Fruit fly (Drosophila melanogaster) whole organism, embryonic: ENCODE data around the gene CG32983.

Source experiments
- Ada2b ChIP-seq: fragments of 200-800 bp; sonication (Bioruptor generic); IDR thresholded peaks from 2 replicates; pipeline ENCODE4 v1.3.6; 2022; ENCODE audit warnings: missing biosample characterization, missing genetic modification characterization
- Adf1 ChIP-seq: fragments of 200-800 bp; sonication (Bioruptor generic); IDR thresholded peaks from 2 replicates; pipeline ENCODE4 v1.3.6; 2022; ENCODE audit warnings: missing biosample characterization, missing genetic modification characterization
- CG11093 ChIP-seq: fragments of 200-800 bp; sonication (Bioruptor generic); IDR thresholded peaks from 3 replicates; pipeline ENCODE4 v1.3.6; 2022; ENCODE audit warnings: missing biosample characterization, missing genetic modification characterization
- CG12104 ChIP-seq: fragments of 200-800 bp; sonication (Bioruptor generic); optimal IDR thresholded peaks from 3 replicates; lab custom pipeline; 2016; ENCODE audit warnings: missing biosample characterization, missing genetic modification characterization
- CG12769 ChIP-seq: fragments of 200-800 bp; sonication (Bioruptor generic); optimal IDR thresholded peaks from 2 replicates; lab custom pipeline; 2019; ENCODE audit warnings: missing biosample characterization, mild to moderate bottlenecking, missing genetic modification characterization, moderate library complexity
- CG13287 ChIP-seq: fragments of 200-800 bp; sonication (Bioruptor generic); IDR thresholded peaks from 2 replicates; pipeline ENCODE4 v1.3.6; 2022; ENCODE audit warnings: missing biosample characterization, missing genetic modification characterization; ENCODE audit not compliant: partially characterized antibody
- CG14050 ChIP-seq: fragments of 200-800 bp; sonication (Bioruptor generic); IDR thresholded peaks from 3 replicates; pipeline ENCODE4 v1.3.6; 2022; ENCODE audit warnings: missing biosample characterization, missing genetic modification characterization
- CG14965 ChIP-seq: fragments of 200-800 bp; sonication (Bioruptor generic); optimal IDR thresholded peaks from 2 replicates; lab custom pipeline; 2016; ENCODE audit warnings: missing biosample characterization, missing genetic modification characterization, borderline replicate concordance
- CG15514 ChIP-seq: fragments of 200-800 bp; sonication (Bioruptor generic); optimal IDR thresholded peaks from 3 replicates; lab custom pipeline; 2017; ENCODE audit warnings: missing biosample characterization, missing genetic modification characterization, mild to moderate bottlenecking, moderate library complexity, missing genetic modification reagents
- CG17328 ChIP-seq: fragments of 200-800 bp; sonication (Bioruptor generic); IDR thresholded peaks from 2 replicates; pipeline ENCODE4 v1.3.6; 2022; ENCODE audit warnings: missing biosample characterization, missing genetic modification characterization
- CG17612 ChIP-seq: fragments of 200-800 bp; sonication (Bioruptor generic); IDR thresholded peaks from 2 replicates; pipeline ENCODE4 v1.3.6; 2022; ENCODE audit warnings: missing biosample characterization, missing genetic modification characterization
- CG1792 ChIP-seq: fragments of 200-800 bp; sonication (Bioruptor generic); optimal IDR thresholded peaks from 2 replicates; lab custom pipeline; 2016; ENCODE audit warnings: missing biosample characterization, missing genetic modification characterization
- CG18599 ChIP-seq: fragments of 200-800 bp; sonication (Bioruptor generic); optimal IDR thresholded peaks from 3 replicates; lab custom pipeline; 2017; ENCODE audit warnings: missing biosample characterization, missing genetic modification characterization, mild to moderate bottlenecking, moderate library complexity, missing genetic modification reagents
- CG2116 ChIP-seq: fragments of 200-800 bp; sonication (Bioruptor generic); optimal IDR thresholded peaks from 3 replicates; lab custom pipeline; 2018; ENCODE audit warnings: missing biosample characterization, mild to moderate bottlenecking, missing genetic modification characterization
- CG34376 ChIP-seq: fragments of 200-800 bp; sonication (Bioruptor generic); optimal IDR thresholded peaks from 2 replicates; lab custom pipeline; 2018; ENCODE audit warnings: missing biosample characterization, mild to moderate bottlenecking, missing genetic modification characterization
- CG4328 ChIP-seq: fragments of 200-800 bp; sonication (Bioruptor generic); optimal IDR thresholded peaks from 3 replicates; lab custom pipeline; 2017; ENCODE audit warnings: missing biosample characterization, missing genetic modification reagents, missing genetic modification characterization
- CG4404 ChIP-seq: fragments of 200-800 bp; sonication (Bioruptor generic); IDR thresholded peaks from 2 replicates; pipeline ENCODE4 v1.3.6; 2022; ENCODE audit warnings: missing biosample characterization, missing genetic modification characterization
- CG4707 ChIP-seq: fragments of 200-800 bp; sonication (Bioruptor generic); optimal IDR thresholded peaks from 2 replicates; lab custom pipeline; 2018; ENCODE audit warnings: missing biosample characterization, mild to moderate bottlenecking, missing genetic modification characterization, moderate library complexity
- CG6175 ChIP-seq: fragments of 200-800 bp; sonication (Bioruptor generic); IDR thresholded peaks from 3 replicates; pipeline ENCODE4 v1.3.6; 2022; ENCODE audit warnings: missing biosample characterization, missing genetic modification characterization
- Camta ChIP-seq: fragments of 200-800 bp; sonication (Bioruptor generic); optimal IDR thresholded peaks from 2 replicates; lab custom pipeline; 2016; ENCODE audit warnings: missing biosample characterization, missing genetic modification characterization
- Ets65A ChIP-seq: fragments of 200-800 bp; sonication (Bioruptor generic); peaks from one replicate; lab custom pipeline; 2016; ENCODE audit warnings: missing biosample characterization, missing genetic modification characterization
- Ets97D ChIP-seq: fragments of 200-800 bp; sonication (Bioruptor generic); optimal IDR thresholded peaks from 3 replicates; lab custom pipeline; 2016; ENCODE audit warnings: missing biosample characterization, missing genetic modification characterization
- HLH54F ChIP-seq: fragments of 200-800 bp; sonication (Bioruptor generic); optimal IDR thresholded peaks from 3 replicates; lab custom pipeline; 2016; ENCODE audit warnings: missing biosample characterization, missing genetic modification characterization
- HLHmδ ChIP-seq: fragments of 200-800 bp; sonication (Bioruptor generic); optimal IDR thresholded peaks from 2 replicates; lab custom pipeline; 2018; ENCODE audit warnings: missing biosample characterization, mild to moderate bottlenecking, missing genetic modification characterization, moderate library complexity
- Hmx ChIP-seq: fragments of 200-800 bp; sonication (Bioruptor generic); optimal IDR thresholded peaks from 2 replicates; lab custom pipeline; 2016; ENCODE audit warnings: missing biosample characterization, missing genetic modification characterization
- Kr ChIP-seq: fragments of 200-800 bp; sonication (Bioruptor generic); optimal IDR thresholded peaks from 2 replicates; lab custom pipeline; 2017; ENCODE audit warnings: missing biosample characterization, mild to moderate bottlenecking, missing genetic modification characterization
- ash1 ChIP-seq: fragments of 200-800 bp; sonication (Bioruptor generic); optimal IDR thresholded peaks from 2 replicates; lab custom pipeline; 2018; ENCODE audit warnings: missing biosample characterization, mild to moderate bottlenecking, missing genetic modification characterization
- ato ChIP-seq: fragments of 200-800 bp; sonication (Bioruptor generic); IDR thresholded peaks from 2 replicates; pipeline ENCODE4 v1.3.6; 2022; ENCODE audit warnings: missing biosample characterization, missing genetic modification characterization; ENCODE audit not compliant: partially characterized antibody
- bowl ChIP-seq: fragments of 200-800 bp; sonication (Bioruptor generic); IDR thresholded peaks from 2 replicates; pipeline ENCODE4 v1.3.6; 2022; ENCODE audit warnings: missing biosample characterization, missing genetic modification characterization
- da ChIP-seq: fragments of 200-800 bp; sonication (Bioruptor generic); optimal IDR thresholded peaks from 2 replicates; lab custom pipeline; 2016; ENCODE audit warnings: missing biosample characterization, missing genetic modification characterization
- disco-r ChIP-seq: fragments of 200-800 bp; sonication (Bioruptor generic); optimal IDR thresholded peaks from 2 replicates; lab custom pipeline; 2016; ENCODE audit warnings: missing biosample characterization, missing genetic modification characterization
- ftz-f1 ChIP-seq: fragments of 200-800 bp; sonication (Bioruptor generic); optimal IDR thresholded peaks from 2 replicates; lab custom pipeline; 2016; ENCODE audit warnings: missing biosample characterization, missing genetic modification characterization
- grau ChIP-seq: fragments of 200-800 bp; optimal IDR thresholded peaks from 3 replicates; lab custom pipeline; 2019; ENCODE audit warnings: missing biosample characterization, mild to moderate bottlenecking, missing genetic modification characterization, moderate library complexity
- h ChIP-seq: fragments of >200 bp; optimal IDR thresholded peaks from 2 replicates; lab custom pipeline; 2017
- kah ChIP-seq: fragments of 200-800 bp; sonication (Bioruptor generic); optimal IDR thresholded peaks from 2 replicates; lab custom pipeline; 2018; ENCODE audit warnings: missing biosample characterization, mild to moderate bottlenecking, missing genetic modification characterization
- nerfin-1 ChIP-seq: fragments of 200-800 bp; sonication (Bioruptor generic); optimal IDR thresholded peaks from 3 replicates; lab custom pipeline; 2019; ENCODE audit warnings: missing biosample characterization, mild to moderate bottlenecking, missing genetic modification characterization, moderate library complexity
- nerfin-2 ChIP-seq: fragments of 200-800 bp; sonication (Bioruptor generic); IDR thresholded peaks from 2 replicates; pipeline ENCODE4 v1.3.6; 2022; ENCODE audit warnings: missing biosample characterization, missing genetic modification characterization; ENCODE audit not compliant: partially characterized antibody
- odd ChIP-seq: fragments of 200-800 bp; sonication (Bioruptor generic); optimal IDR thresholded peaks from 2 replicates; lab custom pipeline; 2017; ENCODE audit warnings: missing biosample characterization, mild to moderate bottlenecking, missing genetic modification characterization
- pan ChIP-seq, 4 experiments: fragments of >200 bp in 3 of 4; fragments of 200-800 bp in 1 of 4; sonication (Bioruptor generic) in 1 of 4; optimal IDR thresholded peaks in 3 of 4; IDR thresholded peaks in 1 of 4; 2 replicates each; pipeline versions ENCODE4 v1.3.6 to Lab custom; 2017 to 2022; ENCODE audit warnings: missing biosample characterization in 2 of 4, missing genetic modification characterization in 2 of 4, mixed read lengths in 1 of 4
- peb ChIP-seq: fragments of 200-800 bp; sonication (Bioruptor generic); IDR thresholded peaks from 2 replicates; pipeline ENCODE4 v1.3.6; 2022; ENCODE audit warnings: missing biosample characterization, missing genetic modification characterization
- pfk ChIP-seq: fragments of 200-800 bp; sonication (Bioruptor generic); optimal IDR thresholded peaks from 2 replicates; lab custom pipeline; 2018; ENCODE audit warnings: missing biosample characterization, mild to moderate bottlenecking, missing genetic modification characterization, moderate library complexity
- seq ChIP-seq: fragments of 200-800 bp; sonication (Bioruptor generic); IDR thresholded peaks from 2 replicates; pipeline ENCODE4 v1.3.6; 2022; ENCODE audit warnings: missing biosample characterization, missing genetic modification characterization
- sim ChIP-seq: fragments of 200-800 bp; sonication (Bioruptor generic); IDR thresholded peaks from 2 replicates; pipeline ENCODE4 v1.3.6; 2022; ENCODE audit warnings: missing biosample characterization, missing genetic modification characterization
- sr ChIP-seq: fragments of 200-800 bp; sonication (Bioruptor generic); IDR thresholded peaks from 3 replicates; pipeline ENCODE4 v1.3.6; 2022; ENCODE audit warnings: missing biosample characterization, missing genetic modification characterization
- ssp ChIP-seq: fragments of 200-800 bp; sonication (Bioruptor generic); IDR thresholded peaks from 2 replicates; pipeline ENCODE4 v1.3.6; 2022; ENCODE audit warnings: missing biosample characterization, missing genetic modification characterization
- tgo ChIP-seq: fragments of 200-800 bp; sonication (Bioruptor generic); IDR thresholded peaks from 3 replicates; pipeline ENCODE4 v1.3.6; 2022; ENCODE audit warnings: missing biosample characterization, missing genetic modification characterization
- tup ChIP-seq: fragments of 200-800 bp; sonication (Bioruptor generic); optimal IDR thresholded peaks from 2 replicates; lab custom pipeline; 2016; ENCODE audit warnings: missing biosample characterization, mild to moderate bottlenecking, missing genetic modification characterization, moderate library complexity
- vfl ChIP-seq: fragments of 200-800 bp; sonication (Bioruptor generic); optimal IDR thresholded peaks from 2 replicates; lab custom pipeline; 2016; ENCODE audit warnings: missing biosample characterization, missing genetic modification characterization
- wek ChIP-seq: fragments of 200-800 bp; sonication (Bioruptor generic); optimal IDR thresholded peaks from 3 replicates; lab custom pipeline; 2018; ENCODE audit warnings: missing biosample characterization, mild to moderate bottlenecking, missing genetic modification characterization, moderate library complexity
- zfh2 ChIP-seq: fragments of 200-800 bp; sonication (Bioruptor generic); optimal IDR thresholded peaks from 2 replicates; lab custom pipeline; 2016; ENCODE audit warnings: missing biosample characterization, missing genetic modification characterization

Gene CG32983

DNA sequence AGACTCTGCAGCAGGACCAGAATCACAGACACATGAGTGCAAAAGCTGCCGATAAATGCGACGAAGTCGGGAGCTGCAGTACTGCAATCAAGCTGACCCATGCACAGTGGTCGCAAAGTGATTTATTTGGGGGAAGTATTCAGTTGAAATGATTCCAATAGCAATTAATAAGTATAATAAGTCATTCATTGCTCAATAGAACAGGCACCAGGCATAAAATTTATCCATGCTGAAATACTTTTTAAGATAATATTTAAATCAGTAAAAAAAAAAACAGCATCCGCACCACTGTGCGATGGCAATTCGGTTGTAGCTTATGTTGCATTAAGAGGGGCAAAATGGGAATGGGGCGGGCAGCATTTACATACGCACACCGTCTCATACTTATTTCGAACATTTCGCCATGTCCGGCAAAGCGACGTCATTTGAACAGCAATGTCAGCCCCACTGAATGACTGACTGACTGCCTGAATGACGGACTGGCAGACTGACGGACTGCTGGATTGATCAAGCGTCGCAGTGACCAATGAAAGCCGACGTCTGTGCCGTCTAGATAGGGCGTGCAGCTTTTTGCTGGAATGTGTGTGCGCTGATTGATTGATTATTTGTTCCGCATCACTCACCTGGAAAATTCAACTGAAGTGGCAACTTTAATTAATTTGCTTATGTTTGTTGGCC lies 30.7 kb upstream of the CG32983 start (continued):
- no peak for TF ChIP-seq CG14965
- no peak for TF ChIP-seq Adf1 (GFP tag; lab: Robert Waterston, UW)
- no peak for TF ChIP-seq zfh2 (GFP tag; lab: Kevin White, UChicago)
- TF ChIP-seq bowl (GFP tag; lab: Robert Waterston, UW): no peak
- peak; percentile 28 for TF ChIP-seq CG2116 (GFP tag; lab: Kevin White, UChicago)
- no peak for TF ChIP-seq nerfin-2 (GFP tag; lab: Robert Waterston, UW)
- no peak for TF ChIP-seq ftz-f1
- no peak for TF ChIP-seq HLH54F (GFP tag; lab: Kevin White, UChicago)
- TF ChIP-seq CG14050 (GFP tag; lab: Robert Waterston, UW): peak; percentile 38; the same call in 2 of the 3 replicates
- peak; percentile 63 for TF ChIP-seq ssp
- TF ChIP-seq CG1792 (GFP tag; lab: Kevin White, UChicago): peak; percentile 36
- peak; percentile 29 for TF ChIP-seq Ets97D (GFP tag; lab: Kevin White, UChicago)
- no peak for TF ChIP-seq ash1 (GFP tag; lab: Kevin White, UChicago)
- no peak for TF ChIP-seq CG6175 (GFP tag; lab: Robert Waterston, UW)
- TF ChIP-seq CG17612 (GFP tag; lab: Robert Waterston, UW): no peak; the same call in 1 of the 2 replicates
- TF ChIP-seq da (GFP tag; lab: Kevin White, UChicago): no peak
- peak; percentile 58 for TF ChIP-seq CG4404 (GFP tag; lab: Robert Waterston, UW)
- peak; percentile 77 for TF ChIP-seq seq (GFP tag; lab: Robert Waterston, UW)
- no peak for TF ChIP-seq h (lab: Kevin White, UChicago)
- peak; percentile 6 for TF ChIP-seq CG4707
- TF ChIP-seq Hmx (GFP tag; lab: Kevin White, UChicago): no peak
- TF ChIP-seq HLHmδ (GFP tag; lab: Kevin White, UChicago): no peak
- peak; percentile 62 for TF ChIP-seq peb (GFP tag; lab: Robert Waterston, UW)
- peak; percentile 50; the same call in 2 of the 3 replicates for TF ChIP-seq CG11093
- TF ChIP-seq grau (tag; lab: Kevin White, UChicago): peak; percentile 50
- TF ChIP-seq odd (GFP tag; lab: Kevin White, UChicago): peak; percentile 0
- peak; percentile 38 for TF ChIP-seq Camta (GFP tag; lab: Kevin White, UChicago)
- no peak for TF ChIP-seq vfl (GFP tag; lab: Kevin White, UChicago)
- 0 out of 2 replicates have a peak, but pooled peaks have one; percentile 26 for TF ChIP-seq Ada2b
- TF ChIP-seq CG18599 (GFP tag; lab: Kevin White, UChicago): no peak
- no peak for TF ChIP-seq CG4328 (GFP tag; lab: Kevin White, UChicago)
- TF ChIP-seq pan (optimal IDR thresholded peaks at IDR 0.05; lab: Kevin White, UChicago): no peak
- peak in 1 of 2 experiments; percentile 71 for TF ChIP-seq pan (GFP tag; optimal IDR thresholded peaks at IDR 0.05 in 1 of 2, IDR thresholded peaks at IDR 0.05 in 1 of 2)
- TF ChIP-seq CG12104 (GFP tag; lab: Kevin White, UChicago): peak; percentile 44
- TF ChIP-seq CG13287: no peak
- peak; percentile 85 for TF ChIP-seq sim
- no peak for TF ChIP-seq CG12769
- no peak for TF ChIP-seq disco-r (GFP tag; lab: Kevin White, UChicago)
- TF ChIP-seq CG17328 (GFP tag; lab: Robert Waterston, UW): peak; percentile 89
- TF ChIP-seq sr: 0 out of 3 replicates have a peak, but pooled peaks have one; percentile 30
- TF ChIP-seq wek (GFP tag; lab: Kevin White, UChicago): no peak
- no peak for TF ChIP-seq CG15514
- no peak for TF ChIP-seq CG34376 (GFP tag; lab: Kevin White, UChicago)
- no peak for TF ChIP-seq ato (GFP tag; lab: Robert Waterston, UW)
- TF ChIP-seq kah: no peak
- no peak for TF ChIP-seq pfk
- TF ChIP-seq nerfin-1 (tag; lab: Kevin White, UChicago): no peak
- peak; percentile 88 for TF ChIP-seq Ets65A (GFP tag; lab: Kevin White, UChicago)
- TF ChIP-seq tup (GFP tag; lab: Kevin White, UChicago): peak; percentile 26
- TF ChIP-seq Kr (GFP tag; lab: Kevin White, UChicago): no peak
- TF ChIP-seq tgo (GFP tag; lab: Robert Waterston, UW): peak; percentile 76
